Worm (Caenorhabditis elegans): ENCODE data around the gene phat-4.

DNA sequence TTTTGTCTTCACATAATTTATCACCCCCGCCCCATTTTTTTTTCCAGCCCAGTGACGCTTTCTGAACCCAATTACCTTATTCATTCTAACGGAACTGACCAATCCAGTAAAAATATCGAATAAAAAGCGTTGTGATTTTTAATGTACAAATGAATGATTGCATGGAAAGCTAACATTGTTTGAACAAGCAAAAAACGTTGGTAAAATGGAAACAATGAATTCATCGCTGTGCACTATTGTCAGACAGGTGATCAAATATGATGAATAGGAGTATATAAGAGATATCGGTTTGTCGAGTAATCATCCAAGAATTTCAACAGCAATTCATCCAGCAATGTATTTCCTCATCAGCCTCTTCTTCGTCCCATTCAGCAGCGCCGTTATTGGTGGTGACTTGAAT lies at the start of gene phat-4:
- TF ChIP-seq T22C8.4 (GFP tag; IDR thresholded peaks at IDR 0.05) (no peak), klf-2 (GFP tag; conservative IDR thresholded peaks at IDR 0.05) (no peak), tab-1 (GFP tag; IDR thresholded peaks at IDR 0.05) (no peak), ref-1 (GFP tag; conservative IDR thresholded peaks at IDR 0.05) (no peak), ztf-23 (GFP tag; IDR thresholded peaks at IDR 0.05) (no peak), med-1 (GFP tag; optimal IDR thresholded peaks at IDR 0.05; ENCODE audit: insufficient read depth) (no peak)

Data from whole organism, midembryonic.